Worm (Caenorhabditis elegans): ENCODE results near the gene mdmh-35.

DNA sequence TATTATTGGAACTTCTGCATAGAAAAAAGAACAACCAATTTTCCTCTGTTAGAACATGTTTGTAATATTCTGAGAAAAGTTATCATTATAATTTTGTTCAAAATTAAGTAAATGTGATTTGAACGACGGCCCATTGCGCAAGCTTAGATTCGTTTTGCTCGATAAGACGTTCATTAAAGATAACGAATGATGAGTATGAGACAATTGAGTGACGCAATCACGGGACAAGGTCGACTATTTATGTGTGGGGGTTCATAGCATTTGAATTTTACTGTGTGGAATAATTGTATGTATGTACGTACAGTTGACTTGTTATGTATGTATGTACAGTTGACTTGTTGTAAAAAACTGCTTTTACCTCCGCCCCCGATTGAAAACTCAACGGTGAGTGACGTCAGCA lies 36.2 kb downstream of the mdmh-35 start:
- TF ChIP-seq ztf-29 (GFP tag; IDR thresholded peaks at IDR 0.05) (no peak), tab-1 (GFP tag; IDR thresholded peaks at IDR 0.05) (no peak), cog-1 (tag; optimal IDR thresholded peaks at IDR 0.05) (no peak), flt-1 (GFP tag; IDR thresholded peaks at IDR 0.05) (no peak), T22C8.4 (GFP tag; IDR thresholded peaks at IDR 0.05) (no peak), ztf-23 (GFP tag; IDR thresholded peaks at IDR 0.05) (no peak), ref-1 (GFP tag; conservative IDR thresholded peaks at IDR 0.05) (no peak)
